Fruit fly (Drosophila melanogaster): Measurements from ENCODE around the gene aub.

The aub gene

DNA sequence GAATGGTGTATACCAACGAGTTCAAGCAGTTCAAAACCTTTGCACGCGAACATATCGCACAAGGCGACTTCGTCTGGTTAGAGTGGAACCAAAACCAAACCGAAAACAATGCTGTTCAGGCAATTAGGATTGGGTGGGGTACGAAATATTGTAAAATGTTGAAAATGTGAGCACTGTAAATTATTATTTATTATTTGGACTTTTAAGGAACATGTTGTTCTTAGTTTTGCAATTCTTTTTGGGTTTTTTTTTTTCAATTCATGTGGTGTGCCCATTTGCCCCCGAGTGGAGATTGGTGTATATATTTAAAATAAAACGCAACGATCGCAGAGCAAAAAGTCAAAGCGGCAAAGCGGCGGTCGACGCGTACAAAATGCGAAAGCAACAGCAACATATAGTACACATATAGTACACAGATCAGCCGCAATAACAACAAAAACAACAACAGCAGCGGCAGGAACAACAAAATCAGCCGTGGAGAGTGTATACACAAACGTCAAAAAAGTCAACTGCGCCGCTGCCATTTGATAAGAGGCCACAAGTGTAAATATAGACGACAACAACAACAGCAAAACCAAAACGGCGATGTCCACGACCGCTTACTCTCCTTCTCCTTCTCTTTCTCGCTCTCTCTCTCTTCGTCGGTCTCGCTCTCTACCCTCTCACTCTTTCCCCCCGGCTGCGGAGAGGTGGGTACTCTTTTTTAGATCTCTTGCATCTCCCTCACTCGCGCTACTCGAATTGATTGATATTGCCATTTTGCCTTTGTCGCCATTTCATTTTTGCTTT, 43.6 kb upstream of the aub start (continued):
- TF ChIP-seq CG17829 (tag; optimal IDR thresholded peaks at IDR 0.05) (no peak), pb (GFP tag; optimal IDR thresholded peaks at IDR 0.05) (no peak), HmgD (GFP tag; optimal IDR thresholded peaks at IDR 0.05) (no peak), Dip3 (GFP tag; optimal IDR thresholded peaks at IDR 0.05) (peak; percentile 66), gfzf (GFP tag; optimal IDR thresholded peaks at IDR 0.05) (no peak), ftz-f1 (GFP tag; optimal IDR thresholded peaks at IDR 0.05) (no peak), CG6254 (GFP tag; optimal IDR thresholded peaks at IDR 0.05) (peak; percentile 49), kay (GFP tag; optimal IDR thresholded peaks at IDR 0.05) (no peak), CG3995 (GFP tag; optimal IDR thresholded peaks at IDR 0.05) (no peak), oc (tag; optimal IDR thresholded peaks at IDR 0.05) (peak; percentile 44), seq (GFP tag; IDR thresholded peaks at IDR 0.05) (peak; percentile 46; the same call in 1 of the 2 replicates), danr (GFP tag; IDR thresholded peaks at IDR 0.05) (no peak), CG15696 (tag; optimal IDR thresholded peaks at IDR 0.05) (peak; percentile 58), Dll (GFP tag; IDR thresholded peaks at IDR 0.05; ENCODE audit: partially characterized antibody) (no peak), trem (tag; optimal IDR thresholded peaks at IDR 0.05) (no peak), dmrt99B (tag; optimal IDR thresholded peaks at IDR 0.05) (peak; percentile 30), CG12155 (GFP tag; optimal IDR thresholded peaks at IDR 0.05) (peak; percentile 31), Asciz (GFP tag; optimal IDR thresholded peaks at IDR 0.05) (peak; percentile 36), run (tag; optimal IDR thresholded peaks at IDR 0.05) (no peak), pnt (GFP tag; optimal IDR thresholded peaks at IDR 0.05) (no peak), Dip2 (GFP tag; IDR thresholded peaks at IDR 0.05) (no peak), ac (GFP tag; optimal IDR thresholded peaks at IDR 0.05) (no peak), B-H2 (GFP tag; optimal IDR thresholded peaks at IDR 0.05) (no peak), HLH4C (GFP tag; IDR thresholded peaks at IDR 0.05; ENCODE audit: partially characterized antibody) (no peak), CG2712 (tag; optimal IDR thresholded peaks at IDR 0.05) (peak; percentile 16), rib (GFP tag; IDR thresholded peaks at IDR 0.05) (no peak), slou (GFP tag; optimal IDR thresholded peaks at IDR 0.05) (no peak), Sox102F (GFP tag; optimal IDR thresholded peaks at IDR 0.05) (peak; percentile 31), maf-S (GFP tag; optimal IDR thresholded peaks at IDR 0.05) (peak; percentile 10), Abd-B (GFP tag; optimal IDR thresholded peaks at IDR 0.05) (no peak), CG12391 (tag; optimal IDR thresholded peaks at IDR 0.05) (no peak), CG9609 (GFP tag; optimal IDR thresholded peaks at IDR 0.05) (no peak), CG18011 (GFP tag; optimal IDR thresholded peaks at IDR 0.05) (no peak), CG7556 (GFP tag; optimal IDR thresholded peaks at IDR 0.05) (peak; percentile 32), hth (optimal IDR thresholded peaks at IDR 0.05) (no peak), CG9215 (GFP tag; IDR thresholded peaks at IDR 0.05) (no peak), grau (tag; optimal IDR thresholded peaks at IDR 0.05) (peak; percentile 39), CG7786 (GFP tag; optimal IDR thresholded peaks at IDR 0.05) (no peak), CG4854 (GFP tag; optimal IDR thresholded peaks at IDR 0.05) (no peak), CG11085 (GFP tag; IDR thresholded peaks at IDR 0.05) (no peak), unc-4 (GFP tag; IDR thresholded peaks at IDR 0.05; ENCODE audit: partially characterized antibody) (no peak), MESR4 (GFP tag; optimal IDR thresholded peaks at IDR 0.05) (no peak), CG17568 (GFP tag; optimal IDR thresholded peaks at IDR 0.05) (peak; percentile 69), Fer3 (tag; optimal IDR thresholded peaks at IDR 0.05) (peak; percentile 21), insv (GFP tag; optimal IDR thresholded peaks at IDR 0.05) (no peak), emc (GFP tag; optimal IDR thresholded peaks at IDR 0.05) (no peak), tx (GFP tag; optimal IDR thresholded peaks at IDR 0.05) (no peak), CG1233 (GFP tag; optimal IDR thresholded peaks at IDR 0.05) (peak; percentile 61), CG15011 (GFP tag; optimal IDR thresholded peaks at IDR 0.05) (peak; percentile 35), hbn (GFP tag; IDR thresholded peaks at IDR 0.05; ENCODE audit: partially characterized antibody) (no peak)

Measured in whole organism, embryonic.